Fruit fly (Drosophila melanogaster): ENCODE results near the gene CG14662.

DNA sequence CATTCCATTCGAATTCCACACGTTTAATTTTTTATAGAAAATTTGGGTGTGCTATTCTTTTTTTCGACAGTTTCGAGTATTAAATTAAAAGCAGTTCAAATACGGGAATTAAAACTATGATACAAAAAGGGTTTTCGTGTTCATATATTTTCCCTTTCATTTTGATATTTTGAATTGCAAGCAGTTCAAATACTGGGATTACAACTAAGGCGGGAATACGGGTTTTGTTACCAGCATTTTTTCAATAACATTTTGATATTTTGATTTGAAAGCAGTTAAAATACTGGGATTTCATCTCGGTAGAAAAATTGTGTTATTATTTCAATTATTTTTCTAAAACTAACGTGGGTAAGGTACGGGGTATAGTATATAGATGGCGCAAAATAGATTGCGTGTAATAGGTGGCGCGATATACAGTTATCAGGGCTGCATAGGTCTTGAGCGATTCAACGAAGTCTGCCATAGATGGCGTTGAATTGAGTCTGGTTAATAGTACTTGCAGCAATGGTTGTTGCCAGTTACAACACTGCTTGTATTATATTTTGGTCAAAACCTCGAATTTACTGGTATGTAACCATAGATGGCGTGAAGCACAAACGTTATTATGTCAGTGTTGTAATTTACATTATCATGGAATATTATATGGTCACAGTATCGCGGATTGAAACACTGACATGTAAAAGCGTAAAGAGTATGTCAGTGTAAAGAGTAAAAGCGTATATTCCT is 13.5 kb downstream of the CG14662 start:
- TF ChIP-seq CG8478 (optimal IDR thresholded peaks at IDR 0.05) (no peak), CTCF (optimal IDR thresholded peaks at IDR 0.05) (peak; percentile 100)

Data from S2 (cell line).